Worm (Caenorhabditis elegans) whole organism, L4 larva: ENCODE results near the gene F28F9.3.
A peak's percentile ranks its signal among the peaks of the same experiment; 100 is the strongest.

ENCODE experiments used
- F26F4.8 ChIP-seq: fragments of 200-800 bp; sonication (Bioruptor generic); conservative IDR thresholded peaks from 2 replicates; pipeline ENCODE4 v1.3.6; 2022; ENCODE audit warnings: missing genetic modification characterization, missing compliant biosample characterization
- F37D6.2 ChIP-seq: sonication (generic microtip); optimal IDR thresholded peaks from 2 replicates; lab custom pipeline; 2016; ENCODE audit warnings: mild to moderate bottlenecking, missing genetic modification characterization, missing compliant biosample characterization
- F44E2.7 ChIP-seq: fragments of 200-800 bp; sonication (Bioruptor generic); IDR thresholded peaks from 2 replicates; pipeline ENCODE4 v2.1.2; 2022; ENCODE audit warnings: missing genetic modification characterization, missing compliant biosample characterization
- R02D3.7 ChIP-seq: fragments of 150-350 bp; sonication (generic microtip); optimal IDR thresholded peaks from 3 replicates; lab custom pipeline; 2014; ENCODE audit warnings: missing biosample characterization, missing genetic modification characterization
- T20F7.1 ChIP-seq: fragments of 200-800 bp; sonication (Bioruptor generic); optimal IDR thresholded peaks from 2 replicates; lab custom pipeline; 2018; ENCODE audit warnings: mild to moderate bottlenecking, missing genetic modification characterization, missing compliant biosample characterization
- Y5F2A.4 ChIP-seq: fragments of 200-800 bp; sonication (Bioruptor generic); optimal IDR thresholded peaks from 2 replicates; lab custom pipeline; 2018; ENCODE audit warnings: mild to moderate bottlenecking, missing genetic modification characterization, missing compliant biosample characterization
- Y75B8A.6 ChIP-seq: fragments of 200-800 bp; sonication (Bioruptor generic); IDR thresholded peaks from 2 replicates; pipeline ENCODE4 v1.3.6; 2022; ENCODE audit warnings: missing genetic modification reagents, missing genetic modification characterization, missing compliant biosample characterization
- ZK546.5 ChIP-seq, 2 experiments: sonication (generic microtip); optimal IDR thresholded peaks; 2 replicates each; lab custom pipeline; 2017; ENCODE audit warnings: missing biosample characterization in 2 of 2, missing genetic modification characterization in 2 of 2
- attf-4 ChIP-seq: sonication (generic microtip); optimal IDR thresholded peaks from 3 replicates; lab custom pipeline; 2017; ENCODE audit warnings: missing biosample characterization, missing genetic modification characterization
- ceh-20 ChIP-seq: fragments of 200-800 bp; sonication (Bioruptor generic); IDR thresholded peaks from 2 replicates; pipeline ENCODE4 v1.3.6; 2022; ENCODE audit warnings: missing genetic modification reagents, missing genetic modification characterization, missing compliant biosample characterization
- ceh-28 ChIP-seq: fragments of 150-350 bp; optimal IDR thresholded peaks from 2 replicates; lab custom pipeline; 2014; ENCODE audit warnings: missing biosample characterization, missing genetic modification reagents, missing genetic modification characterization
- ceh-44 ChIP-seq: fragments of 200-800 bp; sonication (Bioruptor generic); IDR thresholded peaks from 2 replicates; pipeline ENCODE4 v1.3.6; 2022; ENCODE audit warnings: missing genetic modification reagents, missing genetic modification characterization, missing compliant biosample characterization
- ceh-62 ChIP-seq: sonication (generic microtip); optimal IDR thresholded peaks from 2 replicates; lab custom pipeline; 2017; ENCODE audit warnings: missing biosample characterization, missing genetic modification characterization
- daf-12 ChIP-seq: fragments of 150-350 bp; optimal IDR thresholded peaks from 2 replicates; lab custom pipeline; 2014; ENCODE audit warnings: missing biosample characterization, missing genetic modification reagents, missing genetic modification characterization
- daf-19 ChIP-seq: fragments of 200-800 bp; sonication (Bioruptor generic); conservative IDR thresholded peaks from 2 replicates; pipeline ENCODE4 v1.3.6; 2022; ENCODE audit warnings: missing genetic modification characterization, missing compliant biosample characterization
- egl-43 ChIP-seq: fragments of 200-800 bp; sonication (Bioruptor generic); IDR thresholded peaks from 2 replicates; pipeline ENCODE4 v1.3.6; 2022; ENCODE audit warnings: missing genetic modification reagents, missing genetic modification characterization, missing compliant biosample characterization
- fos-1 ChIP-seq: fragments of 150-350 bp; optimal IDR thresholded peaks from 2 replicates; lab custom pipeline; 2014; ENCODE audit warnings: missing biosample characterization, missing genetic modification characterization
- hmg-1.1 ChIP-seq: fragments of 200-800 bp; sonication (Bioruptor generic); IDR thresholded peaks from 2 replicates; pipeline ENCODE4 v1.3.6; 2022; ENCODE audit warnings: missing genetic modification reagents, missing genetic modification characterization, missing compliant biosample characterization
- jun-1 ChIP-seq: fragments of 150-350 bp; optimal IDR thresholded peaks from 2 replicates; lab custom pipeline; 2014; ENCODE audit warnings: missing biosample characterization, missing genetic modification reagents, missing genetic modification characterization
- lim-7 ChIP-seq: fragments of 200-800 bp; sonication (Bioruptor generic); IDR thresholded peaks from 2 replicates; pipeline ENCODE4 v1.3.6; 2022; ENCODE audit warnings: missing genetic modification characterization, missing compliant biosample characterization
- lin-29 ChIP-seq: fragments of 200-800 bp; sonication (Bioruptor generic); IDR thresholded peaks from 2 replicates; pipeline ENCODE4 v1.3.6; 2022; ENCODE audit warnings: missing genetic modification reagents, missing genetic modification characterization, missing compliant biosample characterization
- lin-38 ChIP-seq: fragments of 200-800 bp; sonication (Bioruptor generic); IDR thresholded peaks from 2 replicates; pipeline ENCODE4 v1.3.6; 2022; ENCODE audit warnings: missing genetic modification reagents, missing genetic modification characterization, missing compliant biosample characterization
- lin-39 ChIP-seq: fragments of 150-350 bp; optimal IDR thresholded peaks from 2 replicates; lab custom pipeline; 2014; ENCODE audit warnings: missing biosample characterization, missing genetic modification reagents, missing genetic modification characterization
- madf-5 ChIP-seq, 2 experiments: fragments of 200-800 bp; sonication (Bioruptor generic); IDR thresholded peaks; 2 replicates each; pipeline ENCODE4 v1.3.6; 2022; ENCODE audit warnings: missing compliant biosample characterization in 2 of 2, missing genetic modification characterization in 2 of 2
- madf-9 ChIP-seq: fragments of 200-800 bp; sonication (Bioruptor generic); conservative IDR thresholded peaks from 2 replicates; pipeline ENCODE4 v1.3.6; 2022; ENCODE audit warnings: missing genetic modification reagents, missing genetic modification characterization, missing compliant biosample characterization
- mdl-1 ChIP-seq, 2 experiments: fragments of 150-350 bp in 1 of 2; sonication (generic microtip) in 1 of 2; optimal IDR thresholded peaks; 2 replicates each; lab custom pipeline; 2014 to 2017; ENCODE audit warnings: missing biosample characterization in 2 of 2, missing genetic modification characterization in 2 of 2
- mdt-29 ChIP-seq: fragments of 200-800 bp; sonication (Bioruptor generic); IDR thresholded peaks from 2 replicates; pipeline ENCODE4 v1.3.6; 2022; ENCODE audit warnings: missing genetic modification reagents, missing genetic modification characterization, missing compliant biosample characterization
- mep-1 ChIP-seq: fragments of 150-350 bp; sonication (generic microtip); optimal IDR thresholded peaks from 3 replicates; lab custom pipeline; 2014; ENCODE audit warnings: missing biosample characterization, missing genetic modification characterization
- mxl-2 ChIP-seq: fragments of 200-800 bp; sonication (Bioruptor generic); conservative IDR thresholded peaks from 2 replicates; pipeline ENCODE4 v1.3.6; 2022; ENCODE audit warnings: missing genetic modification reagents, missing genetic modification characterization, missing compliant biosample characterization
- nhr-10 ChIP-seq: fragments of 150-350 bp; optimal IDR thresholded peaks from 2 replicates; lab custom pipeline; 2014; ENCODE audit warnings: missing biosample characterization, missing genetic modification characterization
- nhr-11 ChIP-seq: fragments of 150-350 bp; optimal IDR thresholded peaks from 2 replicates; lab custom pipeline; 2014; ENCODE audit warnings: missing biosample characterization, missing genetic modification characterization
- nhr-111 ChIP-seq: fragments of 200-800 bp; sonication (Bioruptor generic); optimal IDR thresholded peaks from 2 replicates; lab custom pipeline; 2018; ENCODE audit warnings: mild to moderate bottlenecking, missing genetic modification characterization, missing compliant biosample characterization
- nhr-237 ChIP-seq: sonication (generic microtip); optimal IDR thresholded peaks from 2 replicates; lab custom pipeline; 2017; ENCODE audit warnings: missing biosample characterization, missing genetic modification characterization
- nhr-28 ChIP-seq: fragments of 150-350 bp; optimal IDR thresholded peaks from 2 replicates; lab custom pipeline; 2014; ENCODE audit warnings: missing biosample characterization, missing genetic modification characterization
- nhr-42 ChIP-seq: fragments of 200-800 bp; sonication (Bioruptor generic); IDR thresholded peaks from 2 replicates; pipeline ENCODE4 v1.3.6; 2022; ENCODE audit warnings: missing genetic modification characterization, missing compliant biosample characterization
- nhr-77 ChIP-seq: fragments of 150-350 bp; optimal IDR thresholded peaks from 2 replicates; lab custom pipeline; 2014; ENCODE audit warnings: missing biosample characterization, missing genetic modification characterization
- pha-4 ChIP-seq, 2 experiments: fragments of 150-350 bp in 1 of 2; fragments of 200-800 bp in 1 of 2; sonication (Bioruptor generic) in 1 of 2; IDR thresholded peaks in 1 of 2; optimal IDR thresholded peaks in 1 of 2; 2 replicates each; pipeline versions ENCODE4 v1.3.6 to Lab custom; 2014 to 2022; ENCODE audit warnings: missing genetic modification characterization in 2 of 2, missing genetic modification reagents in 2 of 2, missing biosample characterization in 1 of 2, missing compliant biosample characterization in 1 of 2
- php-3 ChIP-seq: fragments of 200-800 bp; sonication (Bioruptor generic); IDR thresholded peaks from 2 replicates; pipeline ENCODE4 v1.3.6; 2022; ENCODE audit warnings: missing genetic modification reagents, missing genetic modification characterization, missing compliant biosample characterization
- sdz-12 ChIP-seq: fragments of 200-800 bp; sonication (Bioruptor generic); optimal IDR thresholded peaks from 2 replicates; lab custom pipeline; 2018; ENCODE audit warnings: mild to moderate bottlenecking, missing genetic modification characterization, missing compliant biosample characterization
- set-16 ChIP-seq: fragments of 200-800 bp; sonication (Bioruptor generic); IDR thresholded peaks from 2 replicates; pipeline ENCODE4 v1.3.6; 2022; ENCODE audit warnings: missing genetic modification reagents, missing genetic modification characterization, missing compliant biosample characterization
- skn-1 ChIP-seq: fragments of 150-350 bp; optimal IDR thresholded peaks from 2 replicates; lab custom pipeline; 2014; ENCODE audit warnings: missing biosample characterization, missing genetic modification characterization
- snpc-1.2 ChIP-seq: fragments of 200-800 bp; sonication (Bioruptor generic); IDR thresholded peaks from 2 replicates; pipeline ENCODE4 v1.3.6; 2022; ENCODE audit warnings: missing genetic modification reagents, missing genetic modification characterization, missing compliant biosample characterization
- snpc-4 ChIP-seq: fragments of 150-350 bp; optimal IDR thresholded peaks from 2 replicates; lab custom pipeline; 2014; ENCODE audit warnings: missing biosample characterization, missing genetic modification characterization
- tag-97 ChIP-seq: fragments of 200-800 bp; sonication (Bioruptor generic); IDR thresholded peaks from 2 replicates; pipeline ENCODE4 v1.3.6; 2022; ENCODE audit warnings: missing genetic modification characterization, missing compliant biosample characterization
- tra-1 ChIP-seq: fragments of 200-800 bp; sonication (Bioruptor generic); IDR thresholded peaks from 2 replicates; pipeline ENCODE4 v1.3.6; 2022; ENCODE audit warnings: missing genetic modification reagents, missing genetic modification characterization, missing compliant biosample characterization
- unc-130 ChIP-seq: sonication (generic microtip); optimal IDR thresholded peaks from 2 replicates; lab custom pipeline; 2016; ENCODE audit warnings: missing genetic modification reagents, missing genetic modification characterization, missing compliant biosample characterization
- unc-39 ChIP-seq: sonication (generic microtip); optimal IDR thresholded peaks from 2 replicates; lab custom pipeline; 2017; ENCODE audit warnings: missing biosample characterization, missing genetic modification characterization
- unc-62 ChIP-seq, 3 experiments: fragments of 150-350 bp in 1 of 3; sonication (generic microtip); optimal IDR thresholded peaks in 2 of 3; peaks in 1 of 3; 1 replicate in 1 of 3; 2 replicates in 2 of 3; lab custom pipeline; 2014 to 2017; ENCODE audit warnings: missing biosample characterization in 3 of 3, missing genetic modification characterization in 3 of 3, missing genetic modification reagents in 3 of 3, missing genotype in 1 of 3
- vab-7 ChIP-seq: fragments of 200-800 bp; sonication (Bioruptor generic); IDR thresholded peaks from 2 replicates; pipeline ENCODE4 v1.3.6; 2022; ENCODE audit warnings: missing genetic modification reagents, missing genetic modification characterization, missing compliant biosample characterization
- zag-1 ChIP-seq: fragments of 150-350 bp; optimal IDR thresholded peaks from 2 replicates; lab custom pipeline; 2014; ENCODE audit warnings: missing biosample characterization, missing genetic modification characterization
- zfp-2 ChIP-seq: sonication (generic microtip); optimal IDR thresholded peaks from 2 replicates; lab custom pipeline; 2016; ENCODE audit warnings: mild to moderate bottlenecking, missing genetic modification characterization, missing compliant biosample characterization
- ztf-11 ChIP-seq: fragments of 150-350 bp; optimal IDR thresholded peaks from 2 replicates; lab custom pipeline; 2014; ENCODE audit warnings: missing biosample characterization, missing genetic modification characterization
- ztf-7 ChIP-seq: fragments of 150-350 bp; optimal IDR thresholded peaks from 2 replicates; lab custom pipeline; 2014; ENCODE audit warnings: missing biosample characterization, missing genetic modification characterization

F28F9.3 gene

ce11 chrIV:3803252-3803651, 23.4 kb upstream of the F28F9.3 start, which contains the start of the genes algn-14 and M02B7.2 (continued):
- TF ChIP-seq nhr-111 (no peak), unc-62 (GFP tag; optimal IDR thresholded peaks at IDR 0.05 in 1 of 2; lab: Kevin White, UChicago) (peak in 1 of 2 experiments; percentile 68), unc-62 (tag; optimal IDR thresholded peaks at IDR 0.05; lab: Kevin White, UChicago) (no peak), zag-1 (tag; lab: Kevin White, UChicago) (no peak), madf-9 (GFP tag; lab: Robert Waterston, UW) (peak; percentile 25; the same call in 1 of the 2 replicates), nhr-77 (no peak), vab-7 (GFP tag; lab: Robert Waterston, UW) (no peak), mdt-29 (GFP tag; lab: Robert Waterston, UW) (no peak), unc-39 (tag; lab: Kevin White, UChicago) (no peak), pha-4 (GFP tag; IDR thresholded peaks at IDR 0.05; lab: Robert Waterston, UW) (no peak), pha-4 (tag; optimal IDR thresholded peaks at IDR 0.05; lab: Kevin White, UChicago) (no peak), F26F4.8 (no peak), daf-12 (tag; lab: Kevin White, UChicago) (no peak), sdz-12 (GFP tag; lab: Kevin White, UChicago) (no peak), daf-19 (GFP tag; lab: Robert Waterston, UW) (no peak), jun-1 (no peak), mdl-1 (tag; optimal IDR thresholded peaks at IDR 0.05; lab: Kevin White, UChicago) (no peak), ztf-7 (tag; lab: Kevin White, UChicago) (peak; percentile 42), set-16 (no peak), Y75B8A.6 (GFP tag; lab: Robert Waterston, UW) (no peak), tra-1 (GFP tag; lab: Robert Waterston, UW) (no peak), Y5F2A.4 (GFP tag; lab: Kevin White, UChicago) (no peak), nhr-42 (GFP tag; lab: Robert Waterston, UW) (no peak), snpc-1.2 (GFP tag; lab: Robert Waterston, UW) (no peak), fos-1 (no peak), mep-1 (peak; percentile 55), php-3 (GFP tag; lab: Robert Waterston, UW) (no peak), zfp-2 (tag; lab: Kevin White, UChicago) (no peak), nhr-11 (peak; percentile 11), lin-38 (GFP tag; lab: Robert Waterston, UW) (peak; percentile 49), ceh-20 (GFP tag; lab: Robert Waterston, UW) (no peak), ztf-11 (tag; lab: Kevin White, UChicago) (no peak), nhr-28 (tag; lab: Kevin White, UChicago) (peak; percentile 5), nhr-10 (no peak), unc-130 (GFP tag; lab: Kevin White, UChicago) (peak; percentile 71), skn-1 (tag; lab: Kevin White, UChicago) (no peak), ceh-62 (no peak), lin-29 (GFP tag; lab: Robert Waterston, UW) (no peak), tag-97 (no peak), ceh-28 (tag; lab: Kevin White, UChicago) (no peak), ceh-44 (GFP tag; lab: Robert Waterston, UW) (no peak), hmg-1.1 (GFP tag; lab: Robert Waterston, UW) (0 out of 2 replicates have a peak, but pooled peaks have one; percentile 27), mxl-2 (no peak), madf-5 (GFP tag; IDR thresholded peaks at IDR 0.05; lab: Robert Waterston, UW) (no peak), egl-43 (GFP tag; lab: Robert Waterston, UW) (no peak), R02D3.7 (tag; lab: Kevin White, UChicago) (peak; percentile 81), lin-39 (tag; lab: Kevin White, UChicago) (no peak), F44E2.7 (no peak), attf-4 (tag; lab: Kevin White, UChicago) (no peak), T20F7.1 (no peak), snpc-4 (no peak), lim-7 (GFP tag; lab: Robert Waterston, UW) (no peak), ZK546.5 (tag; optimal IDR thresholded peaks at IDR 0.05; lab: Kevin White, UChicago) (no peak), nhr-237 (tag; lab: Kevin White, UChicago) (no peak), F37D6.2 (tag; lab: Kevin White, UChicago) (no peak)
